Worm (Caenorhabditis elegans): ENCODE data around the gene lipl-2.

ce11 chrV:9837679-9838078, 46.3 kb downstream of the lipl-2 start, which contains the start of gene srsx-21:
- TF ChIP-seq dao-5 (tag; optimal IDR thresholded peaks at IDR 0.05): no peak
- no peak for TF ChIP-seq him-1 (tag; optimal IDR thresholded peaks at IDR 0.05)

Measured in whole organism, L4/young adult.